Worm (Caenorhabditis elegans): ENCODE results near the gene fkh-3.
A peak's percentile ranks its signal among the peaks of the same experiment; 100 is the strongest.

DNA sequence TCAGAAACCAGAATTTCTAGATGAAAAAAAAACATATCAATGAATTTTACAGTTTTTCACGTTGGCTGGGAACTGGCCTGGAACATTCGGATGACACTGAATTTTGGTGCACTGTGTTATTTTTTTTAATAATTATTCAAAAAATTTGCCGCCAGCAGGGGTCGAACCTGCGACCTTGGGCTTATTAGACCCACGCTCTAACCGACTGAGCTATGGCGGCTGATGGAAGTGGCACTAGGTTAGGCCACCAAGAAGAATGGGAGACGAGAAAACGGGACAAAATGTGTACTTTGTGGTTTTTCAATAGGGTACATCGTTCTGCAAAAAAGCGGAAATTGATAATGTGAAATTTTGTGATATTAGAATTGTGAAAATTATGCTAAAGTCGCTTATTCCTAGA is 8.3 kb downstream of the fkh-3 start:
- TF ChIP-seq pes-1 (GFP tag; IDR thresholded peaks at IDR 0.05): peak; percentile 85
- TF ChIP-seq hnd-1 (tag; optimal IDR thresholded peaks at IDR 0.05): peak; percentile 42
- TF ChIP-seq ceh-13 (GFP tag; optimal IDR thresholded peaks at IDR 0.05): peak; percentile 51
- peak; percentile 18 for TF ChIP-seq B0310.2 (tag; optimal IDR thresholded peaks at IDR 0.05)
- no peak for TF ChIP-seq ama-1 (optimal IDR thresholded peaks at IDR 0.05)
- TF ChIP-seq scrt-1 (GFP tag; IDR thresholded peaks at IDR 0.05): peak; percentile 81
- no peak for TF ChIP-seq hmg-4 (GFP tag; optimal IDR thresholded peaks at IDR 0.05)
- peak; percentile 68 for TF ChIP-seq F13C5.2 (tag; optimal IDR thresholded peaks at IDR 0.05)
- TF ChIP-seq hmbx-1 (tag; optimal IDR thresholded peaks at IDR 0.05): peak; percentile 11

All from whole organism, early embryonic.